Fruit fly (Drosophila melanogaster) ovary, adult (tissue): ENCODE measurements around the gene zen2.

ENCODE experiments used
- CG17801 ChIP-seq: fragments of 200-800 bp; optimal IDR thresholded peaks from 2 replicates; lab custom pipeline; 2019; ENCODE audit warnings: missing biosample characterization, mild to moderate bottlenecking, missing genetic modification characterization, moderate library complexity; ENCODE audit not compliant: partially characterized antibody

The zen2 gene

DNA sequence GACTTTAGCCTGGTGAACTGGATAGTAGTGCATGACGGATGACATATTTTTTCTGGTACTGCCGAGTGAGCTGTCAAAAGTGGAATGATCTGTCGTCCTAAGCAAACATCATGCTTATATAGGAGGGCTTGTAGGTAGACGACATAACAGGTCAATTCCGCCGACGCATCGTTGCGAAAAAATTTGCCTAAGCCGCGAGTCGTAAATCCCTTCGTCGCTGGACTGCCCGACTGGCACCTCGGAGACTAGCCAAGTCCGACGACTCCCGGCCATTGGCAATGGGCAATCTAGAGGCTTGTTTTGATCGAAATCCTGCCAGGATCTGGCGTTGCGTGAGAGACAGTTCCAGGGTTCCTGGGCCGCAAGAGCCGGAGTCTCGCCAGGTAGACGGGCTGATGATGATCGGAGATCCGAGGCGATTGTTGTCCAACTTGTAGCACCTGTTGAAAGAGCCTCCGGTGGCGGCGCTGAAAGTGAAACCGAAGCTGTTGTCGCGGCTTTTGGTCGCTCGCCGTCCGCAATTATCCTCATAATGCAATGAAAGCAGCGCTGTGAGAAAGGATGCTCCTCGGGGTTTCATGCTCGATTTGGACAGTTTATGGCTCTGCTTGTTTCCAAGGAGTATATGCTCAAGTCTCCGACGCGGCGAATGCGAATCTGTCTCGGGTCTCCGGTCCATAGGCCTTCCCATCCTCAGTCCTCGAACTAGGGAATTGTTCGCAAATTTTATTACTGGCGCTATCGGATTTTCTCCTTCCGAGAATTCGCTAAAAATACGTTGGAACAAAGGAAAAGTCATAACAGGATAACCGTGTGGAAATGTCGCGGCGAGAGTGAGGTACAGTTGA, 10.4 kb upstream of the zen2 start, which contains the start of gene zen:
TSS of gene zen (minus strand) at position 91 of the 848 bp plus-strand sequence.
- TF ChIP-seq CG17801 (GFP tag; lab: Kevin White, UChicago), result no peak

- no peak for TF ChIP-seq CG17801 (GFP tag; lab: Kevin White, UChicago)
Observed at dm6 chr3R:6751467-6752155, 7.7 kb upstream of the zen2 start.

DNA sequence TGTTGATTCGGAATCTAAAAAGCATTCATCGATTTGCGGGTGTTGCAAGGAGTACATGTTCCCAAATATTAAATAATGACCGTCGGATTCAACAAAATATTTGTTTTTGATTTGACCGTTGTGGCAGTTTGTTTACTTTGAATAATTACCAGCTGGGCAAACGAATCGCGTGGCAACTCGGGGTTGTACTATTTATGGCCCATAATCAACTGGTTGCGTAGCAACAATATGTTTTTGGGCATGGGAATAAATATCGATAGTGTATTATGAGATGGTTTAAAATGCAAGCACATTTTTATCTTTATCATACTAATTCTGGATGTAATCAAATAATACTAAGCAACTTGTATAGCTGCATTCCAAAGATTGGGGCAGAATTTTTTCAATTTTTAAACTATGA, 4.0 kb upstream of the zen2 start, which contains the start of gene CG34297:
TSS of gene CG34297 (minus strand) at position 101 of the 400 bp plus-strand sequence.
- no peak for TF ChIP-seq CG17801 (GFP tag; lab: Kevin White, UChicago)

DNA sequence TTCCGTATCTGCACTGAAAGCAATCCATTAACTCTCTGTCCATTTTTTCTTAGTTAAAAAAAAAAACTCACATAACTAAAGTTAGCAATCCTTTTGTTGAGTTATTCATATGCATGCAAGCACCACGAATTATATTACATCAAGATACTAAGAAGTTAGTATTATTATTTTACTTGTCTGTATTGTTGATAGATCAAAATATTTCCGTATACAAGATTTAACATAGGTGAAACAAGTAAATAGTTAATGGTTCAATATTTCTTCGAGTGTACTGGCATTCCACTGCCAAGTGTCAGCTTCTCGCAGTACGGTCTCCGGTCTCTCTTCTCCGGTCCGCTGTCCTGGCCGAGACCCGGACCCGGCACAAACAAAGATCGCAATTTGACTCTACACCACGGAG, 2.3 kb upstream of the zen2 start:
- TF ChIP-seq CG17801 (GFP tag; lab: Kevin White, UChicago), result no peak

- TF ChIP-seq CG17801 (GFP tag; lab: Kevin White, UChicago), result no peak
Observed at dm6 chr3R:6741983-6742382, 2.0 kb downstream of the zen2 start, which contains the start of gene pb. pb (minus strand) TSS chr3R:6742063.

DNA sequence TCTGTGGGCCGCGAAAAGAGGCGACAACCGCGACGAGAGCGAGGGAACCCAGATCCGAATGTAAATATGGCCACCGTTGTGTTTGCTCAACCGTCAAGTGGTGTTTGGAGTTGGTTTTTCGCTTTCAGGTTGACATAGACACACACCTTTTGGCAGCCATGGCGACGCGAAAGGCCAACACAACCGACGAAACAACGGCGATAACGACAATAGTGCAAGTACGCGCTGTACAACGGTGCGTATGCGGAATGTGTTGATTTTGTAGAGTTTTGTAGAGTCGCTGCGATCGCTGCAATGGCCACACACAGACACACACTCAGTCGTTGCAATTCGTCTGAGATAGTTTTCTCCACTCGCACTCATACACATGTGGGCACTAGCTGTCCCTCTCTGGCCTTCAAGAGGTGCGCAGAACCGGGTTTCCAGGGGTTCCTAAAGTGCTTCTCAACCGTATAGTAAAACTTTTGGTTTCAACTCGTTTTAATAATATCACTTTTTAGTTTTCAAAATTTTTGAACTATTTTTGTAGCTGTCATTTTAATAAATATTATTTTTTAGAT, 2.5 kb downstream of the zen2 start:
- no peak for TF ChIP-seq CG17801 (GFP tag; lab: Kevin White, UChicago)

DNA sequence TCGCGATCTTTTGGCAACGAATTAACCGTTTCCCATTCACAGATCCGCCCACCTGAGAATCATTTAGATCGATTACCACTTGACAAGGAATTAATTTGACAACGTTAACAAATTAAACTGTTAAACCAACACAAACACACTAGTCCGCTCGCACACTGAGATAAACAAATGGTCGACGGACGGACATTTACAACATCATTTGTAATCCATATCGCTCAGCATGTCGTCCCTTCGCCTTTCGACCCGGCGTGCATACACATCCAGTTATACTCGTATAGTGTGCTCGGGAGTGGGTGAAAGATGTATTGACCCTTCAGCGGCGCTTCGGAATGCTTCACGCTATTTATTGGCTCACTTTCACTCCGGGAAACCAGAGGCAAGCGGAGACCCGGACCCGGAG, 8.2 kb downstream of the zen2 start:
- TF ChIP-seq CG17801 (GFP tag; lab: Kevin White, UChicago), result no peak

DNA sequence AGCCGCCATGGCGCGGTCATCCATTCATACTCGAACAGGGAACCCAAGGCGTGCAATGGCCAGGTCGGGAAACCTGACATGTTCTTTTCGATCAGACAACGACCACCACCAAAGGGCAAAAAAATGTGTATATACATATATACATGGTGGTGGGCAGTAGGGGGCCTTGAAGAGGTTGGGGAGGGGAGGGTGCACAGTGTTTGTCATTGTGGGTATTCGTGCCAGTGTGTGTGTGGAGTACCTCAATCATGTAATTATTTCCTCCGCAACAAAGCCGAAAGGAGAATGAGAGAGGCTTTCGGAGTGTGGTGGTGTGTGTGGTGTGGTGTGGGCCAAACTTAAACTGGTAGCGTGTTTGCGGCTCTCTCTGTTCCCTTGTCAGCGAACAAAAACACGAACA, 17.8 kb downstream of the zen2 start:
- TF ChIP-seq CG17801 (GFP tag; lab: Kevin White, UChicago), result no peak

DNA sequence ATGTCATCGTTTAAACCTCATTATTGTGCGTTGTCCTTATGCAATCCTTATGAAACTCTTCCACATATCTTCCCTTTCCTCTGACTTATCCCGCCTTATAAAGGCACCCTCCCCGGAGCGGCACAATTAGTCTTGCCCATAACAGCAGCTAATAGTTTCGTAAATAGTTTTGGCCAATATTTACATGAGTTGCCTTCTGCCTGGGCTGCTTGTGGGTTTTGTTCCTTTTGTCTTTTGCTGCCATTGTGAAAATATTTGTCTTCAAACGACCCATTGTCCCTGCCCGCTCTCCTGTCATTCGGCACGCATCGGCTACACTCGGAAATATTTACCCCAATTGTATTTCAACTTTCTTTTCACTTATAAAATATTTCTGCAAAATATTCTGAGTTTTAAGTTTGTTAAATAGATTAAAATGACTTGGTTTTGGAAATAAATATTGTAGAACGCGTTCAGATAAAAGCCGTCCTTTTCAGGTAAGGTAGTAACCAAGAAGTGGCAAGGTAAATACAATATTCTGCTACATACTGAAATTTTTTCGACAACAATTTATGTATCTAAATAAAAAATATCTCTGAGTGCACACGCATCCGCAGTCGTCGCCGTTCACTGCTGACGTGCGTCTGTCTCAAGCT, 20.3 kb downstream of the zen2 start:
- no peak for TF ChIP-seq CG17801 (GFP tag; lab: Kevin White, UChicago)

DNA sequence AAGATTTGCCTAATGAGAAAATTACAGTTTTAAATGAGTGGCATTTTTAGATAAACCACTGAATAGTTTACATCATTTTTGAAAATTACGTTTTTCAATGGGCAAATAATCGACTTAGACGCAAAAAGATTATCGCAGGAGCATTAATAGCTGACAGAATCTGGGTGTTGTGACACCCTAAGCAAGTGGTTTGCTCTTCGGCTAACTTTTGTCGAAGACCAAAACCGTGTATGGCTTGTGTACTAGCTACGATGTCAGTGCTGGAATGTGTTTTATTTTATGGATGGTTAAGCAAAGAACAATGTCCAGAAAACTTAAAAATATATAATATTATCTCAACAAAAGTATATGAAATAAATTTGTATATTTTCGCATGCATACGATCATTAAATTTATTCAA, 35.1 kb downstream of the zen2 start:
- no peak for TF ChIP-seq CG17801 (GFP tag; lab: Kevin White, UChicago)

dm6 chr3R:6706327-6706726, 37.6 kb downstream of the zen2 start:
- TF ChIP-seq CG17801 (GFP tag; lab: Kevin White, UChicago), result no peak

DNA sequence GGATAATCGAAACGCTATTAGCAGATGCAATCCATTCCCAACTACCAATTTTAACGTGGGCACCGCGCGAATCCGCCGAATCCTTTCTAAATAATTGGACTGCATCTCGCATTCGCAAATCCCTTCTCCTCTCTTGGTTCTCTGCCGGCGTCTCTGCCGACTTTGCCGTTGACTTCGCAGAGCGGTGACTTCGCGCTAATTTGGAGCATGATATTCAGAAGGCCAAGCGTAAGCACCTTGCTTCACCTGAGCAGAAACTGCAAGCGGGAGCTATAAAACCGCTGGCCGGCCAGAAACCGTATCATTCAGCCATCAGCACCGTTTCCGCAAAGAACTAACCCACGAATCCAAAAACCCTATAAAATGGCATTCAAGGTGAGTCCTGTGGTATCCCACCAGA, 40.2 kb downstream of the zen2 start, which contains the start of gene Ccp84Aa:
TSS of gene Ccp84Aa (plus strand) at position 301 of the 400 bp plus-strand sequence.
- TF ChIP-seq CG17801 (GFP tag; lab: Kevin White, UChicago), result no peak

DNA sequence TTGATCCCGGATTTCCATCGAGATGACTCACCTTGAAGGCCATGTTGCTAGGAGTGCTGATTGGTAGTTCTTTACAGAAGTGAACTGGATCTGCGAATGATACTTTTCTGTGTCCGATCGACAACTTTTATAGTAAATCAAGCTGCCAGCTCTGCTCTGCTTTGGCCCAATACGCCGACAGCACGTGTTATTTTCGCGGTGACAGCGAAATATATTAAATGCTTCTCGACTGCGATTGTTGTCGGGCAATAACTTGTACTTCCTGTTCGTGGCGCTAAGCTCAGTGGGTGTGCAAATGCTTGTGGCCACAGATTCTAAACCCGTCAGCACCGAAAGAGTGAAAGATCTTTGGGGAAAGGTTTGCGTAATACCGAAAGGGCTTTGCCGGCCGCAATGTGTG, 41.2 kb downstream of the zen2 start, which contains the start of gene Ccp84Ab:
TSS of gene Ccp84Ab (minus strand) at position 101 of the 400 bp plus-strand sequence.
- TF ChIP-seq CG17801 (GFP tag; lab: Kevin White, UChicago), result no peak

- TF ChIP-seq CG17801 (GFP tag; lab: Kevin White, UChicago), result no peak
Observed at dm6 chr3R:6696221-6696749, 47.7 kb downstream of the zen2 start, which contains the start of gene Ccp84Ac. Ccp84Ac (minus strand) TSS chr3R:6696271.
